Worm (Caenorhabditis elegans) whole organism, L1 larva: ENCODE measurements around the gene F44G4.1.

Experiments used
- C04F5.9 ChIP-seq: sonication (generic microtip); optimal IDR thresholded peaks from 2 replicates; lab custom pipeline; 2016; ENCODE audit warnings: missing genetic modification characterization, missing compliant biosample characterization
- C34B4.2 ChIP-seq: sonication (generic microtip); optimal IDR thresholded peaks from 2 replicates; lab custom pipeline; 2017; ENCODE audit warnings: mild to moderate bottlenecking, missing genetic modification characterization, missing compliant biosample characterization
- blmp-1 ChIP-seq: fragments of 150-350 bp; optimal IDR thresholded peaks from 2 replicates; lab custom pipeline; 2014; ENCODE audit warnings: missing biosample characterization, missing genetic modification characterization
- ceh-63 ChIP-seq: fragments of 200-800 bp; sonication (Bioruptor generic); optimal IDR thresholded peaks from 2 replicates; lab custom pipeline; 2018; ENCODE audit warnings: mild to moderate bottlenecking, missing genetic modification characterization, missing compliant biosample characterization
- efl-1 ChIP-seq, 4 experiments: fragments of 150-350 bp; optimal IDR thresholded peaks in 3 of 4; peaks in 1 of 4; 1 replicate in 1 of 4; 2 replicates in 3 of 4; lab custom pipeline; 2014; ENCODE audit warnings: missing biosample characterization in 2 of 4, missing genetic modification characterization in 2 of 4, missing genetic modification reagents in 2 of 4
- egl-13 ChIP-seq: sonication (generic microtip); optimal IDR thresholded peaks from 2 replicates; lab custom pipeline; 2016; ENCODE audit warnings: missing genotype, missing genetic modification reagents, missing genetic modification characterization, missing compliant biosample characterization
- elt-3 ChIP-seq, 6 experiments: fragments of 150-350 bp in 1 of 6; sonication (generic microtip); optimal IDR thresholded peaks; 2 replicates each; lab custom pipeline; 2017 to 2018; ENCODE audit warnings: missing biosample characterization in 6 of 6, missing genetic modification characterization in 6 of 6, inconsistent platforms in 1 of 6
- fkh-10 ChIP-seq: sonication (generic microtip); optimal IDR thresholded peaks from 2 replicates; lab custom pipeline; 2017; ENCODE audit warnings: missing biosample characterization, missing genetic modification reagents, missing genetic modification characterization
- hlh-4 ChIP-seq: sonication (generic microtip); optimal IDR thresholded peaks from 2 replicates; lab custom pipeline; 2016; ENCODE audit warnings: mild to moderate bottlenecking, missing genetic modification characterization, missing compliant biosample characterization
- hpl-2 ChIP-seq: fragments of 150-350 bp; optimal IDR thresholded peaks from 2 replicates; lab custom pipeline; 2014; ENCODE audit warnings: missing biosample characterization, missing genetic modification reagents, missing genetic modification characterization
- irx-1 ChIP-seq: sonication (generic microtip); optimal IDR thresholded peaks from 2 replicates; lab custom pipeline; 2016; ENCODE audit warnings: missing genetic modification characterization, missing compliant biosample characterization
- jun-1 ChIP-seq: fragments of 150-350 bp; optimal IDR thresholded peaks from 2 replicates; lab custom pipeline; 2014; ENCODE audit warnings: missing biosample characterization, missing genetic modification reagents, missing genetic modification characterization
- lin-14 ChIP-seq: fragments of 200-800 bp; sonication (Bioruptor generic); optimal IDR thresholded peaks from 2 replicates; lab custom pipeline; 2018; ENCODE audit warnings: mild to moderate bottlenecking, missing genetic modification characterization, moderate library complexity, missing compliant biosample characterization
- lin-15B ChIP-seq: fragments of 150-350 bp; sonication (generic microtip); optimal IDR thresholded peaks from 3 replicates; lab custom pipeline; 2014; ENCODE audit warnings: missing biosample characterization, missing genetic modification characterization
- lin-35 ChIP-seq, 2 experiments: fragments of 150-350 bp; optimal IDR thresholded peaks; 2 replicates each; lab custom pipeline; 2014; ENCODE audit warnings: missing biosample characterization in 2 of 2, missing genetic modification characterization in 2 of 2, missing genetic modification reagents in 2 of 2
- mab-9 ChIP-seq: fragments of 200-800 bp; sonication (Bioruptor generic); IDR thresholded peaks from 2 replicates; pipeline ENCODE4 v1.3.6; 2022; ENCODE audit warnings: missing genetic modification reagents, missing genetic modification characterization, missing compliant biosample characterization
- mep-1 ChIP-seq: fragments of 150-350 bp; optimal IDR thresholded peaks from 2 replicates; lab custom pipeline; 2014; ENCODE audit warnings: missing biosample characterization, missing genetic modification characterization
- nhr-11 ChIP-seq: fragments of 150-350 bp; optimal IDR thresholded peaks from 2 replicates; lab custom pipeline; 2014; ENCODE audit warnings: missing biosample characterization, missing genetic modification characterization
- nhr-47 ChIP-seq: sonication (generic microtip); optimal IDR thresholded peaks from 2 replicates; lab custom pipeline; 2016; ENCODE audit warnings: mild to moderate bottlenecking, missing genetic modification characterization, moderate library complexity, missing compliant biosample characterization
- nhr-85 ChIP-seq: sonication (generic microtip); peaks from one replicate; lab custom pipeline; 2016; ENCODE audit warnings: missing genetic modification characterization, inconsistent platforms, missing compliant biosample characterization
- pqm-1 ChIP-seq: sonication (generic microtip); optimal IDR thresholded peaks from 3 replicates; lab custom pipeline; 2017; ENCODE audit warnings: missing biosample characterization, missing genetic modification characterization
- skn-1 ChIP-seq: fragments of 150-350 bp; optimal IDR thresholded peaks from 2 replicates; lab custom pipeline; 2014; ENCODE audit warnings: missing biosample characterization, missing genetic modification characterization
- snu-23 ChIP-seq: sonication (generic microtip); optimal IDR thresholded peaks from 2 replicates; lab custom pipeline; 2016; ENCODE audit warnings: missing genetic modification characterization, missing compliant biosample characterization
- unc-30 ChIP-seq: sonication (generic microtip); optimal IDR thresholded peaks from 2 replicates; lab custom pipeline; 2017; ENCODE audit warnings: missing biosample characterization, missing genetic modification characterization
- unc-62 ChIP-seq: fragments of 150-350 bp; optimal IDR thresholded peaks from 2 replicates; lab custom pipeline; 2014; ENCODE audit warnings: missing biosample characterization, missing genetic modification reagents, missing genetic modification characterization
- unc-98 ChIP-seq: fragments of 200-800 bp; sonication (Bioruptor generic); IDR thresholded peaks from 2 replicates; pipeline ENCODE4 v1.3.6; 2022; ENCODE audit warnings: missing genetic modification characterization, missing compliant biosample characterization
- xbp-1 ChIP-seq: sonication (generic microtip); optimal IDR thresholded peaks from 2 replicates; lab custom pipeline; 2016; ENCODE audit warnings: missing genetic modification characterization, missing compliant biosample characterization
- zip-4 ChIP-seq: fragments of 200-800 bp; sonication (Bioruptor generic); optimal IDR thresholded peaks from 2 replicates; lab custom pipeline; 2018; ENCODE audit warnings: mild to moderate bottlenecking, missing genetic modification characterization, moderate library complexity, missing compliant biosample characterization

The F44G4.1 gene

DNA sequence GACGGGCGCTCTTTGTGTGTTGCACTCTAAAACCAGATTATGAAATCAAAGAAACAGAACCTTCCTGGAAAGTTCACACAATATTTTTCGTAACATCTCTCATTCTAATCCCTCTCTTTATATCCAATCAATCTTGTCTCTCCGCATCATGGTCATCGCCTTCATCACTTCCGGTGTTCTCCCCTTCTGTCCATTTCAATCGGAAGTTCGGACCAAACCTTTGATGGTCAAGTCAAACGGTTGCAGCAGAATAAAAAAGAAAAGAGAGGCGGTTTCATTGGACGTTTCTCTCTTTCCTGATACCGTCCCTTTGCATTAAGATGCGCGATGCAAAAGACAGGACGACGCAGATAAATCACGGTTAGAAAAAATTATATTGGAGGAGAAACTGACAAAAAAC is 38.6 kb downstream of the F44G4.1 start:
- peak; percentile 86 for TF ChIP-seq blmp-1 (tag; lab: Kevin White, UChicago)
- peak; percentile 2 for TF ChIP-seq mep-1
- TF ChIP-seq nhr-11: no peak
- TF ChIP-seq elt-3 (tag; optimal IDR thresholded peaks at IDR 0.05; lab: Kevin White, UChicago): peak in 1 of 6 experiments; percentile 12
- peak; percentile 52 for TF ChIP-seq nhr-85 (tag; lab: Kevin White, UChicago)
- TF ChIP-seq C04F5.9: no peak
- TF ChIP-seq nhr-47: no peak
- TF ChIP-seq lin-14 (GFP tag; lab: Kevin White, UChicago): peak; percentile 37

ce11 chrII:9038201-9038600 is 43.8 kb downstream of the F44G4.1 start, which contains the start of gene gcs-1:
gcs-1 (minus strand) TSS chrII:9038301.
- TF ChIP-seq zip-4: no peak
- no peak for TF ChIP-seq xbp-1 (tag; lab: Kevin White, UChicago)
- no peak for TF ChIP-seq hlh-4 (tag; lab: Kevin White, UChicago)
- no peak for TF ChIP-seq efl-1 (optimal IDR thresholded peaks at IDR 0.05; lab: Kevin White, UChicago)
- TF ChIP-seq efl-1 (GFP tag; optimal IDR thresholded peaks at IDR 0.05 in 1 of 2; lab: Kevin White, UChicago): peak in 1 of 2 experiments; percentile 25

DNA sequence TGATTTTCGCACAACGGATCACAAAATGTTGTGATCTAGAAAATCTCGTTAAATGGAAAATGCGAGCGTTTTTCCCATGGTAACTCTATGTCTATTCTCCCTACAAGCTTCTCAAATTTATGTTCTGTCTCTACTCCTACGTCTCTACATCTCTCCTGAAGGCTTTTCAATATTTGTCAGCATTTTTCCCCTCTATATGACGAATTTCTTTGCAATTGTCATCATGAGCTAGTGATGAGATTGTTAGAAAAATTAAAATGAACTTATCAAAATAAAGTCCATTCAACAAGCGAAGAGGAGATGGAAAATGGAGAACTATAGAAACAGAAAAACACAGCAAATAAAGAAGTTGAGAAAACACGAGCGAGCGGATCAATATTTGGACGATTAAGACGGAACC is 44.3 kb downstream of the F44G4.1 start:
- TF ChIP-seq lin-15B (tag; lab: Kevin White, UChicago) (no peak), skn-1 (tag; lab: Kevin White, UChicago) (peak; percentile 91)

ce11 chrII:9041306-9041705 is 46.9 kb downstream of the F44G4.1 start, which contains the start of gene F37B12.3:
F37B12.3 (minus strand) TSS chrII:9041406.
- no peak for TF ChIP-seq unc-98
- TF ChIP-seq snu-23: no peak
- no peak for TF ChIP-seq jun-1 (tag; lab: Kevin White, UChicago)

- TF ChIP-seq blmp-1 (tag; lab: Kevin White, UChicago) (no peak), nhr-47 (no peak), lin-35 (GFP tag; optimal IDR thresholded peaks at IDR 0.05; lab: Kevin White, UChicago) (no peak), irx-1 (no peak), unc-62 (GFP tag; lab: Kevin White, UChicago) (no peak), fkh-10 (GFP tag; lab: Kevin White, UChicago) (no peak), hpl-2 (GFP tag; lab: Kevin White, UChicago) (no peak), C04F5.9 (no peak), C34B4.2 (tag; lab: Kevin White, UChicago) (no peak), mab-9 (GFP tag; lab: Robert Waterston, UW) (no peak), pqm-1 (no peak), unc-30 (tag; lab: Kevin White, UChicago) (no peak), egl-13 (tag; lab: Kevin White, UChicago) (no peak), ceh-63 (GFP tag; lab: Kevin White, UChicago) (no peak), snu-23 (no peak)
Measured at ce11 chrII:9042059-9042458, 47.6 kb downstream of the F44G4.1 start.
